Worm (Caenorhabditis elegans): Measurements from ENCODE around the gene M6.11.

- TF ChIP-seq fos-1 (tag; optimal IDR thresholded peaks at IDR 0.05) (no peak), snpc-4 (tag; optimal IDR thresholded peaks at IDR 0.05) (no peak), F16B12.6 (tag; optimal IDR thresholded peaks at IDR 0.05) (no peak), lsy-2 (tag; optimal IDR thresholded peaks at IDR 0.05) (no peak), lir-3 (tag; optimal IDR thresholded peaks at IDR 0.05; ENCODE audit: poor library complexity) (no peak), ets-5 (GFP tag; IDR thresholded peaks at IDR 0.05) (no peak), unc-130 (tag; optimal IDR thresholded peaks at IDR 0.05) (no peak)
Observed at ce11 chrX:680920-681319, 39.6 kb upstream of the M6.11 start, which contains the start of gene T19D7.7.

All from whole organism, L1 larva.